Worm (Caenorhabditis elegans) whole organism, young adult: ENCODE results near the gene lgl-1.

Experiments
- F49E8.2 ChIP-seq: sonication (generic microtip); optimal IDR thresholded peaks from 3 replicates; lab custom pipeline; 2017; ENCODE audit warnings: missing genetic modification characterization, mild to moderate bottlenecking, missing compliant biosample characterization, antibody characterized with exemption, moderate library complexity; ENCODE audit not compliant: insufficient read depth
- Y79H2A.3 ChIP-seq: fragments of 200-800 bp; sonication (Bioruptor generic); conservative IDR thresholded peaks from 2 replicates; pipeline ENCODE4 v1.3.6; 2022; ENCODE audit warnings: missing genetic modification reagents, missing genetic modification characterization, missing compliant biosample characterization
- ama-1 ChIP-seq, 3 experiments: fragments of 150-350 bp in 1 of 3; sonication (generic microtip) in 2 of 3; optimal IDR thresholded peaks; 2 replicates each; lab custom pipeline; 2014 to 2018; ENCODE audit warnings: missing biosample characterization in 2 of 3, missing genetic modification characterization in 2 of 3, missing genetic modification reagents in 2 of 3
- ceh-40 ChIP-seq: fragments of 200-800 bp; sonication (Bioruptor generic); IDR thresholded peaks from 2 replicates; pipeline ENCODE4 v1.3.6; 2022; ENCODE audit warnings: missing genetic modification characterization, missing compliant biosample characterization
- fkh-3 ChIP-seq: sonication (generic microtip); optimal IDR thresholded peaks from 2 replicates; lab custom pipeline; 2016; ENCODE audit warnings: mild to moderate bottlenecking, missing genetic modification characterization, missing compliant biosample characterization
- lin-35 ChIP-seq, 3 experiments: fragments of 150-350 bp in 2 of 3; sonication (generic microtip) in 1 of 3; optimal IDR thresholded peaks; 2 replicates each; lab custom pipeline; 2014 to 2018; ENCODE audit warnings: missing biosample characterization in 3 of 3, missing genetic modification characterization in 3 of 3, missing genetic modification reagents in 3 of 3
- lsl-1 ChIP-seq: fragments of 200-800 bp; sonication (Bioruptor generic); optimal IDR thresholded peaks from 2 replicates; lab custom pipeline; 2018; ENCODE audit warnings: mild to moderate bottlenecking, missing genetic modification characterization, moderate library complexity, missing compliant biosample characterization
- nfya-1 ChIP-seq: sonication (generic microtip); optimal IDR thresholded peaks from 2 replicates; lab custom pipeline; 2017; ENCODE audit warnings: antibody characterized with exemption, missing compliant biosample characterization, missing genetic modification characterization, borderline replicate concordance; ENCODE audit not compliant: insufficient read depth
- pha-4 ChIP-seq: fragments of 150-350 bp; sonication (generic microtip); optimal IDR thresholded peaks from 2 replicates; lab custom pipeline; 2014; ENCODE audit warnings: missing biosample characterization, missing genetic modification reagents, missing genetic modification characterization
- sea-2 ChIP-seq: fragments of 200-800 bp; sonication (Bioruptor generic); IDR thresholded peaks from 2 replicates; pipeline ENCODE4 v1.3.6; 2022; ENCODE audit warnings: missing genetic modification characterization, missing compliant biosample characterization
- unc-130 ChIP-seq: sonication (generic microtip); optimal IDR thresholded peaks from 2 replicates; lab custom pipeline; 2016; ENCODE audit warnings: missing genetic modification reagents, missing genetic modification characterization, missing compliant biosample characterization
- unc-62 ChIP-seq: fragments of 150-350 bp; optimal IDR thresholded peaks from 2 replicates; lab custom pipeline; 2014; ENCODE audit warnings: missing biosample characterization, missing genetic modification reagents, missing genetic modification characterization
- xnd-1 ChIP-seq: sonication (generic microtip); optimal IDR thresholded peaks from 2 replicates; lab custom pipeline; 2016; ENCODE audit warnings: missing genotype, missing genetic modification reagents, missing genetic modification characterization, missing compliant biosample characterization
- ztf-18 ChIP-seq: sonication (generic microtip); optimal IDR thresholded peaks from 2 replicates; lab custom pipeline; 2016; ENCODE audit warnings: missing genotype, mild to moderate bottlenecking, missing genetic modification characterization, missing compliant biosample characterization

ce11 chrX:817984-818383 lies 52.9 kb downstream of the lgl-1 start:
- TF ChIP-seq fkh-3 (no peak), unc-62 (GFP tag; lab: Kevin White, UChicago) (no peak), ama-1 (optimal IDR thresholded peaks at IDR 0.05; lab: Kevin White, UChicago) (no peak), ama-1 (GFP tag; optimal IDR thresholded peaks at IDR 0.05; lab: Kevin White, UChicago) (no peak), Y79H2A.3 (GFP tag; lab: Robert Waterston, UW) (no peak), xnd-1 (tag; lab: Kevin White, UChicago) (no peak), unc-130 (GFP tag; lab: Kevin White, UChicago) (no peak), ceh-40 (GFP tag; lab: Robert Waterston, UW) (no peak), lin-35 (GFP tag; optimal IDR thresholded peaks at IDR 0.05; lab: Kevin White, UChicago) (no peak), lsl-1 (GFP tag; lab: Kevin White, UChicago) (no peak), F49E8.2 (tag; lab: Kevin White, UChicago) (no peak), pha-4 (tag; lab: Kevin White, UChicago) (no peak), ztf-18 (tag; lab: Kevin White, UChicago) (no peak), nfya-1 (tag; lab: Kevin White, UChicago) (no peak), sea-2 (GFP tag; lab: Robert Waterston, UW) (no peak)
